Fruit fly (Drosophila melanogaster): Measurements from ENCODE around the gene Ca-alpha1T.

DNA sequence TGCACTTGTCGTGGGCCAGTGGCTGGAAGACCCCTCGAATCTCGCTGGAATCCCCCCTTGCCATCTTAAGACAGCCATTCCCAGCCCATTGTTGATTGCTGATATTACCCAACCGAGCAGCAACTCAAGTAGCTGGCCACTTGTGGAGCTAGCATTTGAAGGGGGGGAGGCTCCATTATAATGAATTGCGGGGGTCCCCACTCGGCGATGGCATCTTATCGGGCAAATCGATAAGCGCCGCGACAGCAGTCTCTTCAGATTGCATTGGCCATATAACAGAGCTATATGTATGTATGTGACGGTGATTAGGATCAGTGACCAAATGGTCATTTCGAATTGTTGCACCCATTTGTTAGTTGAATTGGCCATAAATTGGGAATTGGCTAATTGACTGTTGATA lies 130.1 kb downstream of the Ca-alpha1T start:
- TF ChIP-seq achi (GFP tag; optimal IDR thresholded peaks at IDR 0.05) (no peak), svp (GFP tag) (no peak), spab (GFP tag; optimal IDR thresholded peaks at IDR 0.05) (no peak), CG9139 (GFP tag; optimal IDR thresholded peaks at IDR 0.05) (no peak)
